Worm (Caenorhabditis elegans) whole organism, late embryonic: ENCODE measurements around the gene ubc-21.

Experiments used
- F13H6.1 ChIP-seq: sonication (generic microtip); optimal IDR thresholded peaks from 2 replicates; lab custom pipeline; 2016; ENCODE audit warnings: missing genetic modification characterization, missing compliant biosample characterization
- zip-5 ChIP-seq: sonication (generic microtip); optimal IDR thresholded peaks from 2 replicates; lab custom pipeline; 2016; ENCODE audit warnings: missing genetic modification characterization, missing compliant biosample characterization

- no peak for TF ChIP-seq zip-5 (tag; lab: Kevin White, UChicago)
- TF ChIP-seq F13H6.1 (tag; lab: Kevin White, UChicago): no peak
These were observed 25.4 kb upstream of the ubc-21 start, which contains the start of gene ubc-23 for ce11 chrX:8843988-8844387.
